Fruit fly (Drosophila melanogaster): Measurements from ENCODE around the gene CG43098.

Gene CG43098

dm6 chr3L:3645628-3646360, 13.1 kb upstream of the CG43098 start:
- TF ChIP-seq Snoo (tag; optimal IDR thresholded peaks at IDR 0.05) (no peak), CG13204 (GFP tag; optimal IDR thresholded peaks at IDR 0.05) (no peak), CG9948 (tag; optimal IDR thresholded peaks at IDR 0.05) (no peak), CG34367 (tag; optimal IDR thresholded peaks at IDR 0.05) (no peak), CG17806 (tag; optimal IDR thresholded peaks at IDR 0.05) (no peak), Ets98B (GFP tag; IDR thresholded peaks at IDR 0.05) (no peak), CG15710 (tag; optimal IDR thresholded peaks at IDR 0.05) (no peak)

dm6 chr3L:3646361-3646759, 12.5 kb upstream of the CG43098 start:
- TF ChIP-seq Pif1A (GFP tag; optimal IDR thresholded peaks at IDR 0.05) (no peak), CG32121 (GFP tag; IDR thresholded peaks at IDR 0.05) (no peak), CG13204 (GFP tag; optimal IDR thresholded peaks at IDR 0.05) (no peak), EcR (GFP tag; optimal IDR thresholded peaks at IDR 0.05) (no peak), CG9948 (tag; optimal IDR thresholded peaks at IDR 0.05) (no peak), Ets98B (GFP tag; IDR thresholded peaks at IDR 0.05) (no peak), CG8159 (tag; optimal IDR thresholded peaks at IDR 0.05) (no peak), Pif1B (GFP tag; optimal IDR thresholded peaks at IDR 0.05) (no peak), CG12605 (GFP tag; IDR thresholded peaks at IDR 0.05) (no peak), CG10348 (GFP tag; IDR thresholded peaks at IDR 0.05) (no peak), CG14655 (GFP tag; optimal IDR thresholded peaks at IDR 0.05) (no peak), CG4496 (GFP tag; IDR thresholded peaks at IDR 0.05) (no peak), CG8301 (tag; optimal IDR thresholded peaks at IDR 0.05) (no peak), CG17806 (tag; optimal IDR thresholded peaks at IDR 0.05) (no peak), CG15710 (tag; optimal IDR thresholded peaks at IDR 0.05) (no peak)

dm6 chr3L:3649527-3649926, 9.3 kb upstream of the CG43098 start:
- TF ChIP-seq CG4496 (GFP tag; IDR thresholded peaks at IDR 0.05) = peak; percentile 62; the same call in 2 of the 3 replicates
- no peak; the same call in 1 of the 2 replicates for TF ChIP-seq CG12605 (GFP tag; IDR thresholded peaks at IDR 0.05)
- TF ChIP-seq D1 (tag; optimal IDR thresholded peaks at IDR 0.05) = no peak
- peak; percentile 27 for TF ChIP-seq Pif1B (GFP tag; optimal IDR thresholded peaks at IDR 0.05)
- peak; percentile 57 for TF ChIP-seq CG14655 (GFP tag; optimal IDR thresholded peaks at IDR 0.05)
- peak; percentile 46; the same call in 1 of the 2 replicates for TF ChIP-seq rn (GFP tag; IDR thresholded peaks at IDR 0.05)
- TF ChIP-seq Snoo (tag; optimal IDR thresholded peaks at IDR 0.05) = peak; percentile 30
- TF ChIP-seq CG34367 (tag; optimal IDR thresholded peaks at IDR 0.05) = no peak
- no peak for TF ChIP-seq CG10348 (GFP tag; IDR thresholded peaks at IDR 0.05)
- TF ChIP-seq CG8301 (tag; optimal IDR thresholded peaks at IDR 0.05) = peak; percentile 30
- TF ChIP-seq gl (tag; optimal IDR thresholded peaks at IDR 0.05) = no peak
- TF ChIP-seq CG15710 (tag; optimal IDR thresholded peaks at IDR 0.05) = no peak
- no peak for TF ChIP-seq CG13204 (GFP tag; optimal IDR thresholded peaks at IDR 0.05)
- no peak for TF ChIP-seq CG8159 (tag; optimal IDR thresholded peaks at IDR 0.05)
- TF ChIP-seq EcR (GFP tag; optimal IDR thresholded peaks at IDR 0.05) = no peak
- TF ChIP-seq Ets98B (GFP tag; IDR thresholded peaks at IDR 0.05) = peak; percentile 76
- peak; percentile 34 for TF ChIP-seq Pif1A (GFP tag; optimal IDR thresholded peaks at IDR 0.05)
- peak; percentile 9 for TF ChIP-seq CG9948 (tag; optimal IDR thresholded peaks at IDR 0.05)
- no peak for TF ChIP-seq CG17806 (tag; optimal IDR thresholded peaks at IDR 0.05)
- peak; percentile 67; the same call in 2 of the 3 replicates for TF ChIP-seq fd96Ca (GFP tag; IDR thresholded peaks at IDR 0.05)
- TF ChIP-seq CG32121 (GFP tag; IDR thresholded peaks at IDR 0.05) = peak; percentile 62

dm6 chr3L:3654671-3655070, 4.2 kb upstream of the CG43098 start, which contains the start of gene CG10862:
Gene CG10862 (minus strand): TSS chr3L:3654771.
- TF ChIP-seq D1 (tag; optimal IDR thresholded peaks at IDR 0.05) (no peak), CG10348 (GFP tag; IDR thresholded peaks at IDR 0.05) (no peak), CG12605 (GFP tag; IDR thresholded peaks at IDR 0.05) (no peak), Snoo (tag; optimal IDR thresholded peaks at IDR 0.05) (no peak), rn (GFP tag; IDR thresholded peaks at IDR 0.05) (no peak), CG17806 (tag; optimal IDR thresholded peaks at IDR 0.05) (no peak), Pif1B (GFP tag; optimal IDR thresholded peaks at IDR 0.05) (no peak), Pif1A (GFP tag; optimal IDR thresholded peaks at IDR 0.05) (no peak), EcR (GFP tag; optimal IDR thresholded peaks at IDR 0.05) (no peak), CG15710 (tag; optimal IDR thresholded peaks at IDR 0.05) (no peak), CG8301 (tag; optimal IDR thresholded peaks at IDR 0.05) (no peak), CG8159 (tag; optimal IDR thresholded peaks at IDR 0.05) (no peak), CG32121 (GFP tag; IDR thresholded peaks at IDR 0.05) (no peak), fd96Ca (GFP tag; IDR thresholded peaks at IDR 0.05) (no peak), gl (tag; optimal IDR thresholded peaks at IDR 0.05) (no peak), CG9948 (tag; optimal IDR thresholded peaks at IDR 0.05) (no peak)

dm6 chr3L:3656867-3657266, 2.0 kb upstream of the CG43098 start:
- peak; percentile 22 for TF ChIP-seq CG15710 (tag; optimal IDR thresholded peaks at IDR 0.05)
- TF ChIP-seq CG8159 (tag; optimal IDR thresholded peaks at IDR 0.05) = peak; percentile 16
- TF ChIP-seq D1 (tag; optimal IDR thresholded peaks at IDR 0.05) = no peak
- TF ChIP-seq EcR (GFP tag; optimal IDR thresholded peaks at IDR 0.05) = no peak
- TF ChIP-seq CG14655 (GFP tag; optimal IDR thresholded peaks at IDR 0.05) = peak; percentile 64
- TF ChIP-seq Ets98B (GFP tag; IDR thresholded peaks at IDR 0.05) = peak; percentile 82
- TF ChIP-seq CG32121 (GFP tag; IDR thresholded peaks at IDR 0.05) = peak; percentile 85
- TF ChIP-seq CG9948 (tag; optimal IDR thresholded peaks at IDR 0.05) = peak; percentile 27
- peak; percentile 87 for TF ChIP-seq fd96Ca (GFP tag; IDR thresholded peaks at IDR 0.05)
- no peak for TF ChIP-seq rn (GFP tag; IDR thresholded peaks at IDR 0.05)
- TF ChIP-seq CG8301 (tag; optimal IDR thresholded peaks at IDR 0.05) = peak; percentile 70
- TF ChIP-seq CG34367 (tag; optimal IDR thresholded peaks at IDR 0.05) = no peak
- no peak for TF ChIP-seq CG13204 (GFP tag; optimal IDR thresholded peaks at IDR 0.05)
- TF ChIP-seq CG17806 (tag; optimal IDR thresholded peaks at IDR 0.05) = peak; percentile 25
- TF ChIP-seq CG10348 (GFP tag; IDR thresholded peaks at IDR 0.05) = 0 out of 2 replicates have a peak, but pooled peaks have one; percentile 34
- no peak for TF ChIP-seq gl (tag; optimal IDR thresholded peaks at IDR 0.05)
- no peak for TF ChIP-seq Snoo (tag; optimal IDR thresholded peaks at IDR 0.05)
- peak; percentile 45 for TF ChIP-seq Pif1A (GFP tag; optimal IDR thresholded peaks at IDR 0.05)
- peak; percentile 77; the same call in 2 of the 3 replicates for TF ChIP-seq CG4496 (GFP tag; IDR thresholded peaks at IDR 0.05)
- peak; percentile 65 for TF ChIP-seq CG12605 (GFP tag; IDR thresholded peaks at IDR 0.05)
- TF ChIP-seq Pif1B (GFP tag; optimal IDR thresholded peaks at IDR 0.05) = peak; percentile 10

Measured in whole organism, pupa.